Fruit fly (Drosophila melanogaster) Kc167 (cell line): ENCODE data around the gene Hexo1.

Experiments
- Myc ChIP-seq: fragments of >200 bp; optimal IDR thresholded peaks from 2 replicates; lab custom pipeline; 2017; ENCODE audit warnings: missing external identifiers
- insv ChIP-seq: fragments of >200 bp; optimal IDR thresholded peaks from 3 replicates; lab custom pipeline; 2018; ENCODE audit warnings: missing external identifiers
- psq ChIP-seq: fragments of >200 bp; optimal IDR thresholded peaks from 2 replicates; lab custom pipeline; 2017; ENCODE audit warnings: missing external identifiers
- ttk ChIP-seq: sonication (Bioruptor generic); optimal IDR thresholded peaks from 2 replicates; lab custom pipeline; 2017; ENCODE audit warnings: missing external identifiers

DNA sequence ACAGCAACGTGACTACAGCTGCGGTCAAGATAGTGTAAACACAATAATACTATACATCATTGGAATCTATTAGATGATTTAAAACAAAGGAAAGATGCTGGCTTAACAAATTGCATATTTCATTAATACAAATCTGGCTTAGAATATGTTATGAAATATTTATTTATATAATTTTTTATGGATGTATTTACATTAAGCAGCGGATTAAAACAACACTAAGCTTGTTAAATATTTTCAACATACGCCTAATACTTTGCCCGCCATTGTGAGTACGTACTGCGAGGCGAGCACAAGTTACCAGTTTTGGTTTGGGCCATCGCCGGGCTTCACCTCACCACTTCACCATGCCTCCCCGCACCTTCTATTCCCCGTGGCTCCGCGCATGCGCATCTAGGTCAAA, 18.5 kb upstream of the Hexo1 start:
- no peak for TF ChIP-seq psq
- no peak for TF ChIP-seq ttk (lab: Kevin White, UChicago)
- TF ChIP-seq Myc (lab: Kevin White, UChicago) = no peak
- no peak for TF ChIP-seq insv (lab: Kevin White, UChicago)
